Fruit fly (Drosophila melanogaster) whole organism, adult: ENCODE results near the gene Fie.

Experiments used
- CG11617 ChIP-seq: fragments of 200-800 bp; sonication (Bioruptor generic); optimal IDR thresholded peaks from 2 replicates; lab custom pipeline; 2017; ENCODE audit warnings: mild to moderate bottlenecking, missing biosample characterization, missing genetic modification reagents, missing genetic modification characterization
- CG12768 ChIP-seq: fragments of 200-800 bp; sonication (Bioruptor generic); optimal IDR thresholded peaks from 2 replicates; lab custom pipeline; 2017; ENCODE audit warnings: missing biosample characterization, missing genetic modification characterization, mild to moderate bottlenecking, moderate library complexity, missing genetic modification reagents
- CG14711 ChIP-seq: fragments of 200-800 bp; sonication (Bioruptor generic); optimal IDR thresholded peaks from 2 replicates; lab custom pipeline; 2018; ENCODE audit warnings: missing biosample characterization, mild to moderate bottlenecking, missing genetic modification characterization, moderate library complexity
- CG1620 ChIP-seq: fragments of 200-800 bp; sonication (Bioruptor generic); optimal IDR thresholded peaks from 2 replicates; lab custom pipeline; 2016; ENCODE audit warnings: missing biosample characterization, missing genetic modification characterization
- CG33017 ChIP-seq: fragments of 200-800 bp; sonication (Bioruptor generic); optimal IDR thresholded peaks from 2 replicates; lab custom pipeline; 2018; ENCODE audit warnings: missing biosample characterization, mild to moderate bottlenecking, missing genetic modification characterization, moderate library complexity
- CG5204 ChIP-seq: fragments of 200-800 bp; sonication (Bioruptor generic); optimal IDR thresholded peaks from 2 replicates; lab custom pipeline; 2016; ENCODE audit warnings: missing biosample characterization, missing genetic modification characterization
- CG7045 ChIP-seq: fragments of 200-800 bp; sonication (Bioruptor generic); optimal IDR thresholded peaks from 2 replicates; lab custom pipeline; 2017; ENCODE audit warnings: missing biosample characterization, mild to moderate bottlenecking, missing genetic modification characterization
- CG7101 ChIP-seq: fragments of 200-800 bp; sonication (Bioruptor generic); optimal IDR thresholded peaks from 2 replicates; lab custom pipeline; 2018; ENCODE audit warnings: missing biosample characterization, mild to moderate bottlenecking, missing genetic modification characterization, moderate library complexity
- Clk ChIP-seq: fragments of 200-800 bp; sonication (Bioruptor generic); optimal IDR thresholded peaks from 2 replicates; lab custom pipeline; 2017; ENCODE audit warnings: missing biosample characterization, missing genetic modification characterization
- Crg-1 ChIP-seq: fragments of 200-800 bp; sonication (Bioruptor generic); optimal IDR thresholded peaks from 2 replicates; lab custom pipeline; 2016; ENCODE audit warnings: missing biosample characterization, missing genetic modification characterization
- Hr96 ChIP-seq: fragments of 200-800 bp; sonication (Bioruptor generic); optimal IDR thresholded peaks from 2 replicates; lab custom pipeline; 2016; ENCODE audit warnings: missing biosample characterization, missing genetic modification characterization
- Mnt ChIP-seq: fragments of 200-800 bp; sonication (Bioruptor generic); optimal IDR thresholded peaks from 2 replicates; lab custom pipeline; 2016; ENCODE audit warnings: missing biosample characterization, mild to moderate bottlenecking, missing genetic modification characterization
- bab1 ChIP-seq: fragments of 200-800 bp; sonication (Bioruptor generic); optimal IDR thresholded peaks from 3 replicates; lab custom pipeline; 2019; ENCODE audit warnings: missing biosample characterization, mild to moderate bottlenecking, missing genetic modification characterization, moderate library complexity
- cic ChIP-seq: fragments of 200-800 bp; sonication (Bioruptor generic); optimal IDR thresholded peaks from 2 replicates; lab custom pipeline; 2017; ENCODE audit warnings: missing biosample characterization, mild to moderate bottlenecking, missing genetic modification characterization, moderate library complexity
- cnc ChIP-seq, 2 experiments: fragments of >200 bp; optimal IDR thresholded peaks; 2 replicates each; lab custom pipeline; 2017
- kay ChIP-seq: fragments of 200-800 bp; sonication (Bioruptor generic); peaks from one replicate; lab custom pipeline; 2016; ENCODE audit warnings: missing biosample characterization, missing genetic modification characterization, borderline replicate concordance
- ovo ChIP-seq: fragments of 200-800 bp; sonication (Bioruptor generic); optimal IDR thresholded peaks from 2 replicates; lab custom pipeline; 2016; ENCODE audit warnings: missing biosample characterization, missing genetic modification characterization
- pad ChIP-seq: fragments of 200-800 bp; sonication (Bioruptor generic); optimal IDR thresholded peaks from 3 replicates; lab custom pipeline; 2017; ENCODE audit warnings: missing biosample characterization, missing genetic modification characterization, mild to moderate bottlenecking, moderate library complexity, missing genetic modification reagents
- tj ChIP-seq: fragments of 200-800 bp; sonication (Bioruptor generic); optimal IDR thresholded peaks from 3 replicates; lab custom pipeline; 2017; ENCODE audit warnings: missing biosample characterization, mild to moderate bottlenecking, missing genetic modification characterization, moderate library complexity
- toe ChIP-seq: fragments of 200-800 bp; sonication (Bioruptor generic); optimal IDR thresholded peaks from 2 replicates; lab custom pipeline; 2016; ENCODE audit warnings: missing biosample characterization, missing genetic modification characterization

Fie gene

DNA sequence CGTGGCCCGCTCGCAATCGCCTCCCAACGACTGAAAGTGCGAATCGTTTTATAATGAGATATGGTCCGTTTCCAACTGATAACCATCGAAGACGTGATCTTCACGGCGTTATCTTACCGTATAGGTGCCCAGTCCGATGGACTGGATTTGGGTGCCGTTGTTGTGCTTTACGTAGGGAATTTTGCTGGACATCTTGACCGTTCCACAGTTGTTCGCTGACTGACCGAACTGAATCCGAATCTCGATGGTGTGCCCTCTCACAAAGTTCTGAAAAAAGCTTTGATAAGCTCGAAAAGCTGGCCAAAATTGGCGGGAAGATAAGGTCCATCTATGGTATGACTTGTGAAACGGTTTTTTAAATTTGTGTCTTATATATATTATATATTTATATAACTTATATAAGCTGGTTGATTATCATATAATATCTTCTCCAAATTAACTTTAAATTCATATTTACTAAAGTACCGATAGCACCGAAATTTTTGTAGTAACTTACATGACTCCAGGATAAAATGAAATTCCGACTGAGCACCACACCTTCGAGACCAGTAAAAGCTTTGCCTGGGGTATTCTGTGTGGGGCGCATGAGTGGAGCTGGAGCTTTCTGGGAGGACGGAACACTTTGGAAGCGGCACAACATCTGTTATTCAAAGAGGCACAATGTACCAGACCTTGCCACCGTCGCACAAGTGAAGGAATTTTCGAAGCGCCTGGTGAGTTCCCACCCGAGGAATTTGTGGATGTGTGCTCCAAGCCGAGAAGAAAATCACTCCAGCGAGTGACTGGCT, 50.1 kb downstream of the Fie start, which contains the start of the genes CG10863 and CG14982:
Gene CG10863, minus strand, starts transcription at position 225 of the 788 bp plus-strand sequence.
Gene CG14982, plus strand, starts transcription at position 470 of the 788 bp plus-strand sequence.
- TF ChIP-seq Hr96 (GFP tag; lab: Kevin White, UChicago) (peak; percentile 49), toe (GFP tag; lab: Kevin White, UChicago) (no peak), CG5204 (no peak), CG14711 (tag; lab: Kevin White, UChicago) (peak; percentile 34), pad (GFP tag; lab: Kevin White, UChicago) (peak; percentile 10), bab1 (GFP tag; lab: Kevin White, UChicago) (peak; percentile 28), CG12768 (peak; percentile 54), cic (GFP tag; lab: Kevin White, UChicago) (peak; percentile 87), cnc (optimal IDR thresholded peaks at IDR 0.05; lab: Kevin White, UChicago) (no peak), CG7101 (tag; lab: Kevin White, UChicago) (peak; percentile 50), Mnt (peak; percentile 87), CG7045 (GFP tag; lab: Kevin White, UChicago) (no peak), tj (GFP tag; lab: Kevin White, UChicago) (no peak), CG11617 (GFP tag; lab: Kevin White, UChicago) (peak; percentile 15), CG1620 (GFP tag; lab: Kevin White, UChicago) (peak; percentile 25), Crg-1 (GFP tag; lab: Kevin White, UChicago) (peak; percentile 7), Clk (GFP tag; lab: Kevin White, UChicago) (no peak), ovo (GFP tag; lab: Kevin White, UChicago) (no peak), kay (GFP tag; lab: Kevin White, UChicago) (no peak), CG33017 (tag; lab: Kevin White, UChicago) (peak; percentile 55)
